Worm (Caenorhabditis elegans) whole organism, L2 larva: ENCODE measurements around the gene math-33.

ENCODE experiments used
- R02D3.7 ChIP-seq: fragments of 150-350 bp; optimal IDR thresholded peaks from 2 replicates; lab custom pipeline; 2014; ENCODE audit warnings: missing biosample characterization, missing genetic modification characterization
- ZK546.5 ChIP-seq: sonication (generic microtip); optimal IDR thresholded peaks from 2 replicates; lab custom pipeline; 2017; ENCODE audit warnings: missing biosample characterization, missing genetic modification characterization
- alr-1 ChIP-seq: fragments of 150-350 bp; optimal IDR thresholded peaks from 2 replicates; lab custom pipeline; 2014; ENCODE audit warnings: missing biosample characterization, missing genetic modification characterization
- aly-2 ChIP-seq: fragments of 150-350 bp; optimal IDR thresholded peaks from 2 replicates; lab custom pipeline; 2014; ENCODE audit warnings: missing biosample characterization, missing genetic modification characterization
- ama-1 ChIP-seq: fragments of 150-350 bp; optimal IDR thresholded peaks from 2 replicates; lab custom pipeline; 2018; ENCODE audit warnings: inconsistent platforms
- blmp-1 ChIP-seq: sonication (generic microtip); optimal IDR thresholded peaks from 2 replicates; lab custom pipeline; 2017; ENCODE audit warnings: missing genetic modification characterization, mild to moderate bottlenecking, missing compliant biosample characterization, antibody characterized with exemption, moderate library complexity; ENCODE audit not compliant: insufficient read depth
- ceh-82 ChIP-seq: fragments of 150-350 bp; optimal IDR thresholded peaks from 2 replicates; lab custom pipeline; 2014; ENCODE audit warnings: missing biosample characterization, missing genetic modification characterization
- crh-2 ChIP-seq: sonication (generic microtip); optimal IDR thresholded peaks from 2 replicates; lab custom pipeline; 2017; ENCODE audit warnings: missing biosample characterization, missing genetic modification characterization
- dmd-4 ChIP-seq: sonication (generic microtip); optimal IDR thresholded peaks from 2 replicates; lab custom pipeline; 2017; ENCODE audit warnings: missing biosample characterization, missing genetic modification characterization
- egl-27 ChIP-seq: sonication (generic microtip); optimal IDR thresholded peaks from 3 replicates; lab custom pipeline; 2017; ENCODE audit warnings: missing biosample characterization, missing genetic modification reagents, missing genetic modification characterization
- gmeb-1 ChIP-seq: fragments of 150-350 bp; optimal IDR thresholded peaks from 2 replicates; lab custom pipeline; 2014; ENCODE audit warnings: missing biosample characterization, missing genetic modification characterization
- lin-11 ChIP-seq: fragments of 150-350 bp; sonication (generic microtip); optimal IDR thresholded peaks from 2 replicates; lab custom pipeline; 2014; ENCODE audit warnings: missing biosample characterization, missing genetic modification characterization, inconsistent platforms, mixed read lengths
- lin-13 ChIP-seq: fragments of 150-350 bp; optimal IDR thresholded peaks from 2 replicates; lab custom pipeline; 2014; ENCODE audit warnings: missing biosample characterization, missing genetic modification reagents, missing genetic modification characterization
- lsy-2 ChIP-seq, 2 experiments: fragments of 150-350 bp in 1 of 2; sonication (generic microtip) in 1 of 2; optimal IDR thresholded peaks; 2 replicates each; lab custom pipeline; 2014 to 2017; ENCODE audit warnings: missing biosample characterization in 2 of 2, missing genetic modification characterization in 2 of 2
- mab-5 ChIP-seq: fragments of 150-350 bp; optimal IDR thresholded peaks from 2 replicates; lab custom pipeline; 2014; ENCODE audit warnings: missing biosample characterization, missing genetic modification characterization
- mbf-1 ChIP-seq: sonication (generic microtip); optimal IDR thresholded peaks from 2 replicates; lab custom pipeline; 2017; ENCODE audit warnings: missing biosample characterization, missing genetic modification characterization
- mdl-1 ChIP-seq, 2 experiments: fragments of 150-350 bp in 1 of 2; sonication (generic microtip) in 1 of 2; optimal IDR thresholded peaks; 2 replicates each; lab custom pipeline; 2017; ENCODE audit warnings: missing biosample characterization in 2 of 2, missing genetic modification characterization in 2 of 2
- nhr-10 ChIP-seq: sonication (generic microtip); optimal IDR thresholded peaks from 2 replicates; lab custom pipeline; 2017; ENCODE audit warnings: missing biosample characterization, missing genetic modification characterization
- nhr-11 ChIP-seq: fragments of 150-350 bp; optimal IDR thresholded peaks from 2 replicates; lab custom pipeline; 2014; ENCODE audit warnings: missing biosample characterization, missing genetic modification characterization
- nhr-12 ChIP-seq: fragments of 150-350 bp; optimal IDR thresholded peaks from 2 replicates; lab custom pipeline; 2014; ENCODE audit warnings: missing biosample characterization, missing genetic modification characterization
- nhr-129 ChIP-seq: fragments of 150-350 bp; optimal IDR thresholded peaks from 2 replicates; lab custom pipeline; 2014; ENCODE audit warnings: missing biosample characterization, missing genetic modification characterization
- nhr-21 ChIP-seq: fragments of 150-350 bp; optimal IDR thresholded peaks from 2 replicates; lab custom pipeline; 2014; ENCODE audit warnings: missing biosample characterization, missing genetic modification characterization
- nhr-23 ChIP-seq: fragments of 150-350 bp; optimal IDR thresholded peaks from 2 replicates; lab custom pipeline; 2014; ENCODE audit warnings: missing biosample characterization, missing genetic modification reagents, missing genetic modification characterization
- nhr-237 ChIP-seq: fragments of 150-350 bp; optimal IDR thresholded peaks from 2 replicates; lab custom pipeline; 2014; ENCODE audit warnings: missing biosample characterization, missing genetic modification characterization
- nhr-25 ChIP-seq: fragments of 150-350 bp; sonication (generic microtip); optimal IDR thresholded peaks from 3 replicates; lab custom pipeline; 2014; ENCODE audit warnings: missing biosample characterization, missing genetic modification characterization
- nhr-77 ChIP-seq: fragments of 150-350 bp; optimal IDR thresholded peaks from 2 replicates; lab custom pipeline; 2014; ENCODE audit warnings: missing biosample characterization, missing genetic modification characterization
- skn-1 ChIP-seq: sonication (generic microtip); optimal IDR thresholded peaks from 2 replicates; lab custom pipeline; 2017; ENCODE audit warnings: missing biosample characterization, missing genetic modification characterization
- sma-3 ChIP-seq: sonication (generic microtip); optimal IDR thresholded peaks from 2 replicates; lab custom pipeline; 2016; ENCODE audit warnings: missing genetic modification reagents, missing genetic modification characterization, missing compliant biosample characterization
- sma-9 ChIP-seq, 2 experiments: fragments of 150-350 bp in 1 of 2; sonication (generic microtip) in 1 of 2; optimal IDR thresholded peaks; 2 replicates each; lab custom pipeline; 2014 to 2016; ENCODE audit warnings: missing genetic modification characterization in 2 of 2, mild to moderate bottlenecking in 1 of 2, missing biosample characterization in 1 of 2, missing compliant biosample characterization in 1 of 2, missing genetic modification reagents in 1 of 2, moderate library complexity in 1 of 2
- snpc-4 ChIP-seq: fragments of 150-350 bp; optimal IDR thresholded peaks from 2 replicates; lab custom pipeline; 2014; ENCODE audit warnings: missing biosample characterization, missing genetic modification characterization
- unc-39 ChIP-seq: fragments of 150-350 bp; optimal IDR thresholded peaks from 2 replicates; lab custom pipeline; 2014; ENCODE audit warnings: missing biosample characterization, missing genetic modification characterization
- unc-55 ChIP-seq: fragments of 150-350 bp; sonication (generic microtip); optimal IDR thresholded peaks from 3 replicates; lab custom pipeline; 2014; ENCODE audit warnings: missing biosample characterization, missing genetic modification reagents, missing genetic modification characterization
- unc-62 ChIP-seq: fragments of 150-350 bp; optimal IDR thresholded peaks from 2 replicates; lab custom pipeline; 2014; ENCODE audit warnings: missing biosample characterization, missing genetic modification reagents, missing genetic modification characterization
- zag-1 ChIP-seq: fragments of 150-350 bp; optimal IDR thresholded peaks from 2 replicates; lab custom pipeline; 2014; ENCODE audit warnings: missing biosample characterization, missing genetic modification characterization
- ztf-1 ChIP-seq: fragments of 200-800 bp; sonication (Bioruptor generic); conservative IDR thresholded peaks from 2 replicates; pipeline ENCODE4 v1.3.6; 2022; ENCODE audit warnings: missing genetic modification characterization, missing compliant biosample characterization

math-33 gene

ce11 chrV:11146958-11147779 lies 33.5 kb downstream of the math-33 start, which contains the start of the genes T19C4.24 and nlp-33:
TSS of gene T19C4.24 (minus strand) at chrV:11147008.
TSS of gene nlp-33 (plus strand) at chrV:11147346.
- TF ChIP-seq mdl-1 (tag; optimal IDR thresholded peaks at IDR 0.05; lab: Kevin White, UChicago): no peak
- peak; percentile 28 for TF ChIP-seq blmp-1 (tag; lab: Kevin White, UChicago)
- TF ChIP-seq lin-13 (GFP tag; lab: Kevin White, UChicago): no peak
- TF ChIP-seq nhr-12 (tag; lab: Kevin White, UChicago): no peak
- no peak for TF ChIP-seq ZK546.5
- TF ChIP-seq unc-62 (GFP tag; lab: Kevin White, UChicago): no peak
- peak; percentile 94 for TF ChIP-seq ama-1 (lab: Kevin White, UChicago)
- no peak for TF ChIP-seq skn-1 (tag; lab: Kevin White, UChicago)
- peak; percentile 87 for TF ChIP-seq nhr-25 (tag; lab: Kevin White, UChicago)
- peak; percentile 72 for TF ChIP-seq sma-3
- TF ChIP-seq unc-55 (GFP tag; lab: Kevin White, UChicago): no peak
- no peak for TF ChIP-seq nhr-23 (tag; lab: Kevin White, UChicago)
- no peak for TF ChIP-seq nhr-10 (tag; lab: Kevin White, UChicago)
- no peak for TF ChIP-seq alr-1 (tag; lab: Kevin White, UChicago)
- no peak for TF ChIP-seq R02D3.7 (tag; lab: Kevin White, UChicago)
- peak; percentile 37 for TF ChIP-seq sma-9 (GFP tag; optimal IDR thresholded peaks at IDR 0.05; lab: Kevin White, UChicago)
- no peak for TF ChIP-seq sma-9 (tag; optimal IDR thresholded peaks at IDR 0.05; lab: Kevin White, UChicago)
- no peak for TF ChIP-seq unc-39 (tag; lab: Kevin White, UChicago)
- no peak for TF ChIP-seq gmeb-1 (tag; lab: Kevin White, UChicago)
- TF ChIP-seq lin-11 (tag; lab: Kevin White, UChicago): no peak
- TF ChIP-seq dmd-4 (tag; lab: Kevin White, UChicago): no peak
- no peak for TF ChIP-seq nhr-237
- no peak for TF ChIP-seq ztf-1 (GFP tag; lab: Robert Waterston, UW)
- no peak for TF ChIP-seq mab-5 (tag; lab: Kevin White, UChicago)
- TF ChIP-seq zag-1 (tag; lab: Kevin White, UChicago): no peak
- TF ChIP-seq nhr-129 (tag; lab: Kevin White, UChicago): no peak
- TF ChIP-seq egl-27: no peak
- TF ChIP-seq nhr-77 (tag; lab: Kevin White, UChicago): no peak
- no peak for TF ChIP-seq ceh-82 (tag; lab: Kevin White, UChicago)
- TF ChIP-seq crh-2 (tag; lab: Kevin White, UChicago): peak; percentile 4
- TF ChIP-seq mbf-1: no peak
- no peak for TF ChIP-seq lsy-2 (tag; optimal IDR thresholded peaks at IDR 0.05; lab: Kevin White, UChicago)

- TF ChIP-seq mdl-1 (tag; optimal IDR thresholded peaks at IDR 0.05; lab: Kevin White, UChicago) (no peak), nhr-25 (tag; lab: Kevin White, UChicago) (peak; percentile 74), skn-1 (tag; lab: Kevin White, UChicago) (no peak), zag-1 (tag; lab: Kevin White, UChicago) (no peak), nhr-21 (peak; percentile 84), nhr-10 (tag; lab: Kevin White, UChicago) (no peak), mab-5 (tag; lab: Kevin White, UChicago) (no peak), snpc-4 (tag; lab: Kevin White, UChicago) (no peak), nhr-11 (tag; lab: Kevin White, UChicago) (no peak), lin-13 (GFP tag; lab: Kevin White, UChicago) (peak; percentile 14), aly-2 (tag; lab: Kevin White, UChicago) (no peak), ama-1 (lab: Kevin White, UChicago) (no peak), sma-3 (peak; percentile 62)
- TF ChIP-seq, all 48 proteins: peak for 4
These were observed 34.1 kb downstream of the math-33 start for ce11 chrV:11147780-11148144.

ce11 chrV:11148971-11149370 lies 35.3 kb downstream of the math-33 start:
- peak; percentile 4 for TF ChIP-seq nhr-25 (tag; lab: Kevin White, UChicago)
- TF ChIP-seq nhr-23 (tag; lab: Kevin White, UChicago): no peak
- no peak for TF ChIP-seq nhr-10 (tag; lab: Kevin White, UChicago)
